Worm (Caenorhabditis elegans) whole organism, mixed stage, embryonic: Measurements from ENCODE around the gene str-44.

Experiments
- blmp-1 ChIP-seq: fragments of 150-350 bp; optimal IDR thresholded peaks from 2 replicates; lab custom pipeline; 2014; ENCODE audit warnings: missing biosample characterization, missing genetic modification characterization
- ceh-39 ChIP-seq: fragments of 150-350 bp; optimal IDR thresholded peaks from 2 replicates; lab custom pipeline; 2014; ENCODE audit warnings: missing biosample characterization, missing genetic modification characterization
- ceh-43 ChIP-seq: fragments of 200-800 bp; sonication (Bioruptor generic); optimal IDR thresholded peaks from 2 replicates; lab custom pipeline; 2018; ENCODE audit warnings: mild to moderate bottlenecking, missing genetic modification characterization, moderate library complexity, missing compliant biosample characterization
- ceh-83 ChIP-seq: fragments of 200-800 bp; sonication (Bioruptor generic); optimal IDR thresholded peaks from 2 replicates; lab custom pipeline; 2018; ENCODE audit warnings: mild to moderate bottlenecking, missing genetic modification characterization, missing compliant biosample characterization
- ces-1 ChIP-seq: fragments of 150-350 bp; optimal IDR thresholded peaks from 2 replicates; lab custom pipeline; 2014; ENCODE audit warnings: missing biosample characterization, missing genetic modification reagents, missing genetic modification characterization
- cnd-1 ChIP-seq: fragments of 200-800 bp; sonication (Bioruptor generic); optimal IDR thresholded peaks from 2 replicates; lab custom pipeline; 2018; ENCODE audit warnings: mild to moderate bottlenecking, missing genetic modification characterization, missing compliant biosample characterization
- drap-1 ChIP-seq: fragments of 200-800 bp; sonication (Bioruptor generic); optimal IDR thresholded peaks from 3 replicates; lab custom pipeline; 2018; ENCODE audit warnings: mild to moderate bottlenecking, missing genetic modification characterization, missing compliant biosample characterization
- elt-1 ChIP-seq: sonication (generic microtip); optimal IDR thresholded peaks from 2 replicates; lab custom pipeline; 2017; ENCODE audit warnings: missing genetic modification characterization, mild to moderate bottlenecking, missing compliant biosample characterization, antibody characterized with exemption, moderate library complexity, borderline replicate concordance; ENCODE audit not compliant: insufficient read depth
- elt-3 ChIP-seq: fragments of 150-350 bp; optimal IDR thresholded peaks from 2 replicates; lab custom pipeline; 2014; ENCODE audit warnings: missing biosample characterization, missing genetic modification characterization
- flh-1 ChIP-seq: fragments of 200-800 bp; sonication (Bioruptor generic); optimal IDR thresholded peaks from 2 replicates; lab custom pipeline; 2018; ENCODE audit warnings: mild to moderate bottlenecking, missing genetic modification characterization, moderate library complexity, missing compliant biosample characterization
- ham-2 ChIP-seq: fragments of 200-800 bp; sonication (Bioruptor generic); optimal IDR thresholded peaks from 2 replicates; lab custom pipeline; 2018; ENCODE audit warnings: mild to moderate bottlenecking, missing genetic modification characterization, missing compliant biosample characterization
- hlh-1 ChIP-seq: fragments of 150-350 bp; optimal IDR thresholded peaks from 2 replicates; lab custom pipeline; 2014; ENCODE audit warnings: missing biosample characterization, missing genetic modification reagents, missing genetic modification characterization
- lin-13 ChIP-seq: fragments of 150-350 bp; optimal IDR thresholded peaks from 2 replicates; lab custom pipeline; 2014; ENCODE audit warnings: missing biosample characterization, missing genetic modification characterization
- lin-32 ChIP-seq: fragments of 200-800 bp; sonication (Bioruptor generic); optimal IDR thresholded peaks from 2 replicates; lab custom pipeline; 2018; ENCODE audit warnings: mild to moderate bottlenecking, missing genetic modification characterization, missing compliant biosample characterization
- lsy-2 ChIP-seq: fragments of 150-350 bp; optimal IDR thresholded peaks from 2 replicates; lab custom pipeline; 2014; ENCODE audit warnings: missing biosample characterization, missing genetic modification characterization
- mab-5 ChIP-seq: fragments of 150-350 bp; optimal IDR thresholded peaks from 2 replicates; lab custom pipeline; 2014; ENCODE audit warnings: missing biosample characterization, missing genetic modification characterization
- mep-1 ChIP-seq: fragments of 150-350 bp; optimal IDR thresholded peaks from 2 replicates; lab custom pipeline; 2017; ENCODE audit warnings: missing biosample characterization, missing genetic modification reagents, missing genetic modification characterization, inconsistent platforms
- mls-2 ChIP-seq: sonication (generic microtip); optimal IDR thresholded peaks from 2 replicates; lab custom pipeline; 2016; ENCODE audit warnings: mild to moderate bottlenecking, missing genetic modification characterization, moderate library complexity, missing compliant biosample characterization
- nhr-12 ChIP-seq: fragments of 150-350 bp; optimal IDR thresholded peaks from 2 replicates; lab custom pipeline; 2014; ENCODE audit warnings: missing biosample characterization, missing genetic modification characterization
- nhr-2 ChIP-seq: fragments of 150-350 bp; optimal IDR thresholded peaks from 2 replicates; lab custom pipeline; 2014; ENCODE audit warnings: missing biosample characterization, missing genetic modification characterization
- nhr-237 ChIP-seq: fragments of 150-350 bp; optimal IDR thresholded peaks from 2 replicates; lab custom pipeline; 2014; ENCODE audit warnings: missing biosample characterization, missing genetic modification characterization
- nhr-28 ChIP-seq: fragments of 150-350 bp; optimal IDR thresholded peaks from 2 replicates; lab custom pipeline; 2014; ENCODE audit warnings: missing biosample characterization, missing genetic modification characterization
- nhr-76 ChIP-seq: sonication (generic microtip); optimal IDR thresholded peaks from 2 replicates; lab custom pipeline; 2017; ENCODE audit warnings: missing biosample characterization, missing genetic modification characterization
- pha-4 ChIP-seq: fragments of 150-350 bp; optimal IDR thresholded peaks from 2 replicates; lab custom pipeline; 2018; ENCODE audit warnings: missing biosample characterization, missing genetic modification reagents, missing genetic modification characterization
- snpc-4 ChIP-seq: fragments of 150-350 bp; optimal IDR thresholded peaks from 2 replicates; lab custom pipeline; 2014; ENCODE audit warnings: missing biosample characterization, missing genetic modification characterization
- sptf-1 ChIP-seq: sonication (generic microtip); optimal IDR thresholded peaks from 2 replicates; lab custom pipeline; 2017; ENCODE audit warnings: mild to moderate bottlenecking, missing genetic modification characterization, moderate library complexity, missing compliant biosample characterization
- unc-120 ChIP-seq: sonication (generic microtip); optimal IDR thresholded peaks from 2 replicates; lab custom pipeline; 2017; ENCODE audit warnings: missing genetic modification characterization, missing compliant biosample characterization; ENCODE audit not compliant: poor library complexity, severe bottlenecking
- unc-39 ChIP-seq: fragments of 150-350 bp; optimal IDR thresholded peaks from 2 replicates; lab custom pipeline; 2014; ENCODE audit warnings: missing biosample characterization, missing genetic modification characterization
- unc-62 ChIP-seq: fragments of 150-350 bp; optimal IDR thresholded peaks from 2 replicates; lab custom pipeline; 2014; ENCODE audit warnings: missing biosample characterization, missing genetic modification reagents, missing genetic modification characterization
- zip-8 ChIP-seq: fragments of 150-350 bp; optimal IDR thresholded peaks from 2 replicates; lab custom pipeline; 2014; ENCODE audit warnings: missing biosample characterization, missing genetic modification characterization
- ztf-11 ChIP-seq: fragments of 150-350 bp; optimal IDR thresholded peaks from 2 replicates; lab custom pipeline; 2014; ENCODE audit warnings: missing biosample characterization, missing genetic modification characterization

str-44 gene

ce11 chrIV:7147722-7148121 is 29.3 kb upstream of the str-44 start:
- TF ChIP-seq ceh-43 (GFP tag; lab: Kevin White, UChicago) = no peak
- peak; percentile 21 for TF ChIP-seq ces-1 (GFP tag; lab: Kevin White, UChicago)
- TF ChIP-seq nhr-28 (tag; lab: Kevin White, UChicago) = no peak

ce11 chrIV:7149020-7149601 is 27.9 kb upstream of the str-44 start, which contains the start of gene C34D4.4:
Gene C34D4.4, plus strand, starts transcription at chrIV:7149361.
- TF ChIP-seq ceh-43 (GFP tag; lab: Kevin White, UChicago) (no peak), nhr-237 (tag; lab: Kevin White, UChicago) (no peak), cnd-1 (no peak), nhr-12 (tag; lab: Kevin White, UChicago) (no peak), snpc-4 (tag; lab: Kevin White, UChicago) (no peak), ham-2 (no peak), nhr-2 (tag; lab: Kevin White, UChicago) (no peak), pha-4 (tag; lab: Kevin White, UChicago) (no peak), unc-62 (GFP tag; lab: Kevin White, UChicago) (no peak), nhr-76 (tag; lab: Kevin White, UChicago) (no peak), hlh-1 (no peak), unc-39 (tag; lab: Kevin White, UChicago) (no peak), lin-13 (tag; lab: Kevin White, UChicago) (peak; percentile 8), ceh-83 (GFP tag; lab: Kevin White, UChicago) (no peak), lsy-2 (tag; lab: Kevin White, UChicago) (peak; percentile 94)

ce11 chrIV:7152409-7152808 is 24.6 kb upstream of the str-44 start, which contains the start of gene col-113:
Gene col-113, minus strand, starts transcription at chrIV:7152509.
- TF ChIP-seq pha-4 (tag; lab: Kevin White, UChicago) (no peak), elt-3 (tag; lab: Kevin White, UChicago) (no peak), ceh-39 (tag; lab: Kevin White, UChicago) (no peak), mab-5 (tag; lab: Kevin White, UChicago) (no peak), drap-1 (GFP tag; lab: Kevin White, UChicago) (no peak), flh-1 (GFP tag; lab: Kevin White, UChicago) (no peak), nhr-28 (tag; lab: Kevin White, UChicago) (no peak), ceh-83 (GFP tag; lab: Kevin White, UChicago) (no peak), unc-120 (no peak), ceh-43 (GFP tag; lab: Kevin White, UChicago) (no peak), unc-39 (tag; lab: Kevin White, UChicago) (no peak), elt-1 (tag; lab: Kevin White, UChicago) (no peak), hlh-1 (no peak), nhr-12 (tag; lab: Kevin White, UChicago) (no peak), ztf-11 (tag; lab: Kevin White, UChicago) (no peak)

ce11 chrIV:7153362-7153761 is 23.6 kb upstream of the str-44 start, which contains the start of gene C34D4.3:
Gene C34D4.3, plus strand, starts transcription at chrIV:7153662.
- TF ChIP-seq mls-2 (tag; lab: Kevin White, UChicago) = no peak

- TF ChIP-seq mep-1 (tag; lab: Kevin White, UChicago) (no peak), lin-32 (GFP tag; lab: Kevin White, UChicago) (no peak), blmp-1 (tag; lab: Kevin White, UChicago) (no peak), nhr-2 (tag; lab: Kevin White, UChicago) (no peak), drap-1 (GFP tag; lab: Kevin White, UChicago) (no peak), cnd-1 (no peak), snpc-4 (tag; lab: Kevin White, UChicago) (no peak), elt-1 (tag; lab: Kevin White, UChicago) (peak; percentile 32)
These were observed 22.6 kb upstream of the str-44 start, which contains the start of gene C34D4.2 for ce11 chrIV:7154356-7154755. Gene C34D4.2, plus strand, starts transcription at chrIV:7154656.

ce11 chrIV:7156356-7156755 is 20.6 kb upstream of the str-44 start, which contains the start of gene maph-9:
Gene maph-9, plus strand, starts transcription at chrIV:7156628.
- no peak for TF ChIP-seq mls-2 (tag; lab: Kevin White, UChicago)
- TF ChIP-seq ztf-11 (tag; lab: Kevin White, UChicago) = peak; percentile 16
- TF ChIP-seq lsy-2 (tag; lab: Kevin White, UChicago) = peak; percentile 1
- TF ChIP-seq ceh-43 (GFP tag; lab: Kevin White, UChicago) = peak; percentile 19
- TF ChIP-seq hlh-1 = no peak
- TF ChIP-seq sptf-1 (tag; lab: Kevin White, UChicago) = peak; percentile 57
- TF ChIP-seq lin-13 (tag; lab: Kevin White, UChicago) = no peak
- no peak for TF ChIP-seq zip-8 (tag; lab: Kevin White, UChicago)
